Worm (Caenorhabditis elegans) whole organism, midembryonic: ENCODE results near the gene atg-4.2.

Experiments used
- T22C8.4 ChIP-seq: fragments of 200-800 bp; sonication (Bioruptor generic); IDR thresholded peaks from 2 replicates; pipeline ENCODE4 v1.3.6; 2022; ENCODE audit warnings: missing genetic modification characterization, missing compliant biosample characterization
- cog-1 ChIP-seq: sonication (generic microtip); optimal IDR thresholded peaks from 2 replicates; lab custom pipeline; 2016; ENCODE audit warnings: missing genetic modification characterization, missing compliant biosample characterization
- flt-1 ChIP-seq: fragments of 200-800 bp; sonication (Bioruptor generic); IDR thresholded peaks from 2 replicates; pipeline ENCODE4 v1.3.6; 2022; ENCODE audit warnings: missing genetic modification characterization, missing compliant biosample characterization
- klf-2 ChIP-seq: fragments of 200-800 bp; sonication (Bioruptor generic); conservative IDR thresholded peaks from 2 replicates; pipeline ENCODE4 v1.3.6; 2022; ENCODE audit warnings: missing genetic modification reagents, missing genetic modification characterization, missing compliant biosample characterization
- med-1 ChIP-seq: sonication (generic microtip); optimal IDR thresholded peaks from 2 replicates; lab custom pipeline; 2017; ENCODE audit warnings: missing genetic modification characterization, mild to moderate bottlenecking, missing compliant biosample characterization, antibody characterized with exemption, missing genetic modification reagents; ENCODE audit not compliant: insufficient read depth
- ref-1 ChIP-seq: fragments of 200-800 bp; sonication (Bioruptor generic); conservative IDR thresholded peaks from 2 replicates; pipeline ENCODE4 v1.3.6; 2022; ENCODE audit warnings: missing genetic modification reagents, missing genetic modification characterization, missing compliant biosample characterization
- tab-1 ChIP-seq: fragments of 200-800 bp; sonication (Bioruptor generic); IDR thresholded peaks from 2 replicates; pipeline ENCODE4 v1.3.6; 2022; ENCODE audit warnings: missing genetic modification characterization, missing compliant biosample characterization
- ztf-23 ChIP-seq: fragments of 200-800 bp; sonication (Bioruptor generic); IDR thresholded peaks from 2 replicates; pipeline ENCODE4 v1.3.6; 2022; ENCODE audit warnings: missing genetic modification reagents, missing genetic modification characterization, missing compliant biosample characterization
- ztf-29 ChIP-seq: fragments of 200-800 bp; sonication (Bioruptor generic); IDR thresholded peaks from 2 replicates; pipeline ENCODE4 v1.3.6; 2022; ENCODE audit warnings: missing genetic modification reagents, missing genetic modification characterization, missing compliant biosample characterization

DNA sequence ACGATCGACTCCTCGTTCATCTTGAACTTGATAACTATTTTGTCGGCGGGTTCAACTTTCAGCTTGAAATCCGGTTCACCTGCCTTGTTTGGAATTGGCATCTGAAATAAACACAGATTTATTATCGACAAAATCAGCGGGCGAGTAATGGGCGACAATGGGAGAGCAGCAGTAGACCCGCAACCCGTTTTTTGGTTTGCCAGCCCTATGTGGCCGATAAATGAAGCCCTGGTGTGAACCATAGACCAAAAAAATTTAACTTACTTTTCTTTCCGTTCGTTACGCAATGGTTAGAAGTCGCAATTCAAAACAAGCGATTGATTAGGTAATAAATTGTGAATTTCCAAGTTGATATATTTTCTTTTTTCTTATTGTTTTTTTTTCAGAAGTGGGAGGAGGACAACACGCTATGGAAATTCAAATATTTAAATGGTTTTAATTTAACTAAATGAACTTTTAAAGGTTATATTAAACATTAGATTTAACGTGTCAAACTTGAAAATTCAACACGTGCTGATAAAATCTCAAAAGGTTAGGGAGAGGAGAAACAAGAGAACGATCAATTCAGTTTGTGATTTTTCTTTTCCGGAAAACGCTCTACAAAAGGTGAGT lies 36.0 kb downstream of the atg-4.2 start, which contains the start of the genes T22B3.3 and alg-3:
- TF ChIP-seq tab-1: no peak
- TF ChIP-seq ref-1 (GFP tag; lab: Robert Waterston, UW): no peak
- TF ChIP-seq flt-1: no peak
- TF ChIP-seq ztf-23 (GFP tag; lab: Robert Waterston, UW): no peak
- no peak for TF ChIP-seq cog-1 (tag; lab: Kevin White, UChicago)
- TF ChIP-seq klf-2 (GFP tag; lab: Robert Waterston, UW): no peak
- no peak for TF ChIP-seq ztf-29
- no peak for TF ChIP-seq med-1 (GFP tag; lab: Kevin White, UChicago)
- no peak for TF ChIP-seq T22C8.4
